Fruit fly (Drosophila melanogaster) whole organism, prepupa: ENCODE results near the gene CG15395.

Experiments
- CG10669 ChIP-seq: fragments of 200-800 bp; sonication (Bioruptor generic); optimal IDR thresholded peaks from 3 replicates; lab custom pipeline; 2018; ENCODE audit warnings: missing biosample characterization, mild to moderate bottlenecking, missing genetic modification characterization, moderate library complexity
- CG11902 ChIP-seq: fragments of 200-800 bp; sonication (Bioruptor generic); optimal IDR thresholded peaks from 3 replicates; lab custom pipeline; 2016; ENCODE audit warnings: missing biosample characterization, missing genetic modification characterization
- CG15336 ChIP-seq: fragments of 200-800 bp; sonication (Bioruptor generic); IDR thresholded peaks from 2 replicates; pipeline ENCODE4 v1.3.6; 2022; ENCODE audit warnings: missing biosample characterization, missing genetic modification characterization
- CG16779 ChIP-seq: fragments of 200-800 bp; sonication (Bioruptor generic); optimal IDR thresholded peaks from 3 replicates; lab custom pipeline; 2017; ENCODE audit warnings: missing biosample characterization, mild to moderate bottlenecking, missing genetic modification characterization
- CG3032 ChIP-seq: fragments of 200-800 bp; optimal IDR thresholded peaks from 2 replicates; lab custom pipeline; 2019; ENCODE audit warnings: missing biosample characterization, mild to moderate bottlenecking, missing genetic modification characterization, moderate library complexity
- CG31627 ChIP-seq: fragments of 200-800 bp; sonication (Bioruptor generic); optimal IDR thresholded peaks from 3 replicates; lab custom pipeline; 2016; ENCODE audit warnings: missing biosample characterization, missing genetic modification characterization
- CG34406 ChIP-seq: fragments of 200-800 bp; sonication (Bioruptor generic); optimal IDR thresholded peaks from 3 replicates; lab custom pipeline; 2016; ENCODE audit warnings: missing biosample characterization, missing genetic modification characterization
- CG3919 ChIP-seq: fragments of 200-800 bp; sonication (Bioruptor generic); optimal IDR thresholded peaks from 3 replicates; lab custom pipeline; 2016; ENCODE audit warnings: missing biosample characterization, missing genetic modification characterization
- CG6163 ChIP-seq: fragments of 200-800 bp; sonication (Bioruptor generic); IDR thresholded peaks from 3 replicates; pipeline ENCODE4 v1.3.6; 2022; ENCODE audit warnings: missing biosample characterization, missing genetic modification characterization
- CG6276 ChIP-seq: fragments of 200-800 bp; sonication (Bioruptor generic); optimal IDR thresholded peaks from 2 replicates; lab custom pipeline; 2017; ENCODE audit warnings: missing biosample characterization, mild to moderate bottlenecking, missing genetic modification characterization
- CG6792 ChIP-seq: fragments of 200-800 bp; sonication (Bioruptor generic); optimal IDR thresholded peaks from 3 replicates; lab custom pipeline; 2016; ENCODE audit warnings: missing biosample characterization, missing genetic modification characterization
- CG7368 ChIP-seq: fragments of 200-800 bp; sonication (Bioruptor generic); optimal IDR thresholded peaks from 3 replicates; lab custom pipeline; 2016; ENCODE audit warnings: missing biosample characterization, missing genetic modification characterization
- CG8319 ChIP-seq: fragments of 200-800 bp; sonication (Bioruptor generic); optimal IDR thresholded peaks from 3 replicates; lab custom pipeline; 2016; ENCODE audit warnings: missing biosample characterization, missing genetic modification characterization
- CG8632 ChIP-seq: fragments of 200-800 bp; sonication (Bioruptor generic); optimal IDR thresholded peaks from 3 replicates; lab custom pipeline; 2016; ENCODE audit warnings: missing biosample characterization, missing genetic modification characterization
- Eip78C ChIP-seq: fragments of 200-800 bp; sonication (Bioruptor generic); peaks from one replicate; lab custom pipeline; 2016; ENCODE audit warnings: missing biosample characterization, missing genetic modification characterization
- Ets21C ChIP-seq: fragments of 200-800 bp; sonication (Bioruptor generic); optimal IDR thresholded peaks from 3 replicates; lab custom pipeline; 2016; ENCODE audit warnings: missing biosample characterization, missing genetic modification characterization
- Ets96B ChIP-seq: fragments of 200-800 bp; optimal IDR thresholded peaks from 2 replicates; lab custom pipeline; 2019; ENCODE audit warnings: missing biosample characterization, mild to moderate bottlenecking, missing genetic modification characterization, moderate library complexity
- Gug ChIP-seq: fragments of 200-800 bp; sonication (Bioruptor generic); IDR thresholded peaks from 2 replicates; pipeline ENCODE4 v1.3.6; 2022; ENCODE audit warnings: missing biosample characterization, missing genetic modification characterization
- Hr38 ChIP-seq: sonication (Bioruptor generic); optimal IDR thresholded peaks from 2 replicates; lab custom pipeline; 2016; ENCODE audit warnings: missing biosample characterization, missing genetic modification characterization
- Hr39 ChIP-seq: fragments of 200-800 bp; sonication (Bioruptor generic); optimal IDR thresholded peaks from 2 replicates; lab custom pipeline; 2016; ENCODE audit warnings: missing biosample characterization, missing genetic modification characterization
- Hr4 ChIP-seq: fragments of 200-800 bp; sonication (Bioruptor generic); optimal IDR thresholded peaks from 3 replicates; lab custom pipeline; 2016; ENCODE audit warnings: missing biosample characterization, missing genetic modification characterization
- Lpt ChIP-seq: fragments of 200-800 bp; sonication (Bioruptor generic); optimal IDR thresholded peaks from 3 replicates; lab custom pipeline; 2016; ENCODE audit warnings: missing biosample characterization, missing genetic modification characterization
- Met ChIP-seq: fragments of 200-800 bp; sonication (Bioruptor generic); optimal IDR thresholded peaks from 3 replicates; lab custom pipeline; 2016; ENCODE audit warnings: missing biosample characterization, missing genetic modification characterization
- Sox14 ChIP-seq: fragments of 200-800 bp; sonication (Bioruptor generic); optimal IDR thresholded peaks from 3 replicates; lab custom pipeline; 2016; ENCODE audit warnings: missing biosample characterization, missing genetic modification characterization
- Sox15 ChIP-seq: fragments of 200-800 bp; sonication (Bioruptor generic); optimal IDR thresholded peaks from 3 replicates; lab custom pipeline; 2016; ENCODE audit warnings: missing biosample characterization, missing genetic modification characterization
- achi ChIP-seq: fragments of 200-800 bp; sonication (Bioruptor generic); optimal IDR thresholded peaks from 3 replicates; lab custom pipeline; 2016; ENCODE audit warnings: missing biosample characterization, missing genetic modification characterization
- acj6 ChIP-seq: fragments of 200-800 bp; sonication (Bioruptor generic); optimal IDR thresholded peaks from 3 replicates; lab custom pipeline; 2016; ENCODE audit warnings: missing biosample characterization, missing genetic modification characterization
- dac ChIP-seq: fragments of 200-800 bp; sonication (Bioruptor generic); optimal IDR thresholded peaks from 2 replicates; lab custom pipeline; 2017; ENCODE audit warnings: missing biosample characterization, mild to moderate bottlenecking, missing genetic modification characterization
- dsx ChIP-seq: fragments of 200-800 bp; optimal IDR thresholded peaks from 3 replicates; lab custom pipeline; 2019; ENCODE audit warnings: missing biosample characterization, mild to moderate bottlenecking, missing genetic modification characterization, moderate library complexity; ENCODE audit not compliant: poor library complexity, severe bottlenecking
- esn ChIP-seq: fragments of 200-800 bp; sonication (Bioruptor generic); optimal IDR thresholded peaks from 2 replicates; lab custom pipeline; 2016; ENCODE audit warnings: missing biosample characterization, mild to moderate bottlenecking, missing genetic modification characterization, moderate library complexity
- fd59A ChIP-seq: fragments of 200-800 bp; sonication (Bioruptor generic); optimal IDR thresholded peaks from 2 replicates; lab custom pipeline; 2017; ENCODE audit warnings: missing biosample characterization, mild to moderate bottlenecking, missing genetic modification characterization, missing genetic modification reagents
- fd85E ChIP-seq: fragments of 200-800 bp; sonication (Bioruptor generic); optimal IDR thresholded peaks from 3 replicates; lab custom pipeline; 2016; ENCODE audit warnings: missing biosample characterization, missing genetic modification characterization
- fkh ChIP-seq: fragments of 200-800 bp; sonication (Bioruptor generic); optimal IDR thresholded peaks from 3 replicates; lab custom pipeline; 2017; ENCODE audit warnings: missing biosample characterization, mild to moderate bottlenecking, missing genetic modification characterization, moderate library complexity
- pdm3 ChIP-seq: fragments of 200-800 bp; sonication (Bioruptor generic); optimal IDR thresholded peaks from 3 replicates; lab custom pipeline; 2016; ENCODE audit warnings: missing biosample characterization, missing genetic modification characterization
- ss ChIP-seq, 2 experiments: fragments of 200-800 bp; sonication (Bioruptor generic); optimal IDR thresholded peaks; 2 replicates in 1 of 2; 3 replicates in 1 of 2; lab custom pipeline; 2017 to 2018; ENCODE audit warnings: mild to moderate bottlenecking in 2 of 2, missing biosample characterization in 2 of 2, missing genetic modification characterization in 2 of 2, moderate library complexity in 1 of 2

Gene CG15395

dm6 chr2L:2627507-2627906 is 17.7 kb downstream of the CG15395 start:
- no peak for TF ChIP-seq CG3919 (GFP tag; lab: Kevin White, UChicago)
- no peak for TF ChIP-seq CG16779
- no peak for TF ChIP-seq CG6163 (GFP tag; lab: Robert Waterston, UW)
- TF ChIP-seq CG11902 (GFP tag; lab: Kevin White, UChicago) = no peak
- TF ChIP-seq fd85E = no peak
- no peak for TF ChIP-seq esn (GFP tag; lab: Kevin White, UChicago)
- no peak for TF ChIP-seq Hr4 (GFP tag; lab: Kevin White, UChicago)
- TF ChIP-seq, all 60 proteins: peak for 0

DNA sequence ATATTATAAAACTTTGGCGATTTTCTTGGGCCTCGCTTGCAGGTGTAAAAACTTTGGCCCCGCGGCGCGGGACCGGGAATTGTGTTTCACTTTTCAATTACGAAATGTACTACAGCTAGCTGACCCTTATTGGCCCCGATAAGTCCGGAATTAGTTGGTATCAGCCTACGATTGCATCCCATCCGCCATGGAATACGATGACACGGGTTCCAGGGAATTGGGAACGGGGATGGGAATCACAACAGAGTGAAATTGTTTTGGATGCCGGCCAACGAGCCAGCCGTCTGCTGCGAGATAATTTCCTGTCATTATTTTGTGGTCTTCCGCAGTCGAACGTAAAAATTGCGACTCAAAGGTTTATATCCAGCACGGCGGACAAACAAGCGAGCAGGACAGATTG is 19.0 kb downstream of the CG15395 start:
- TF ChIP-seq dac (no peak), acj6 (GFP tag; lab: Kevin White, UChicago) (no peak), CG3032 (tag; lab: Kevin White, UChicago) (no peak), CG11902 (GFP tag; lab: Kevin White, UChicago) (no peak), CG34406 (GFP tag; lab: Kevin White, UChicago) (no peak), CG8632 (GFP tag; lab: Kevin White, UChicago) (no peak), CG15336 (no peak), Hr39 (GFP tag; lab: Kevin White, UChicago) (no peak), fd85E (no peak), CG31627 (GFP tag; lab: Kevin White, UChicago) (no peak), Ets96B (tag; lab: Kevin White, UChicago) (no peak), esn (GFP tag; lab: Kevin White, UChicago) (no peak), Sox14 (no peak), achi (no peak), CG8319 (GFP tag; lab: Kevin White, UChicago) (no peak), CG6276 (GFP tag; lab: Kevin White, UChicago) (no peak)

DNA sequence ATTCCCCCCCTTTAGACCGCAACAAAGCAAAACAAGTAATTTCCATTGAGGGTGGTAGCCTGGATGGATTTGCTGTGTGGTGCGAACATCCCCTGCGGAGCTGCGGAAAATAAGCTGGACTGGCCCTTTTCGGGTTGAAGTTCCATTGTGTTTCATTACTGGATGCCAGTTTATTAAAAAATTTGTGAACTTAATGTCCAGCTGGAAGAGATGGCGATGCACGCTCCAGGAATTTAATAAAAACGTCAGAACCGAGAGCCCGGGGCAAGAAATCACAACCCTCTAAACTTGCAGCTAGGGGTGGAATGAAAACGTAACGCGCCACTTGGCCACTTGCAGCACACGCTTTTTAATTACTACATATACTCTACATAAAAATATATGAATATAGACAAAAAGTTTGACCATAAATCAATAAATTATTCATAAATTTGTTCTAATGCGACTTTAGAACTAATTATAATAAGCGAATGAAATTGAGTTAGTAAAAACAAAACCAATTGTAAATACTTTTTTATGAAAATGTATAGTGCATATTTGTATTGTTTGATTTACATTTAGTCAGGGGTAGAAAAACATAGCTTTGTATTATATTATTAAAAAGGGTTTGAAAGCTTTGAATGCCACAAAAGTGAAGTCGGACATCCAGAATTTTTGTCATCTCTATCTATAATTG is 26.7 kb downstream of the CG15395 start:
- TF ChIP-seq CG7368 (GFP tag; lab: Kevin White, UChicago) (no peak), Hr4 (GFP tag; lab: Kevin White, UChicago) (no peak), Gug (GFP tag; lab: Robert Waterston, UW) (no peak), Met (no peak)

DNA sequence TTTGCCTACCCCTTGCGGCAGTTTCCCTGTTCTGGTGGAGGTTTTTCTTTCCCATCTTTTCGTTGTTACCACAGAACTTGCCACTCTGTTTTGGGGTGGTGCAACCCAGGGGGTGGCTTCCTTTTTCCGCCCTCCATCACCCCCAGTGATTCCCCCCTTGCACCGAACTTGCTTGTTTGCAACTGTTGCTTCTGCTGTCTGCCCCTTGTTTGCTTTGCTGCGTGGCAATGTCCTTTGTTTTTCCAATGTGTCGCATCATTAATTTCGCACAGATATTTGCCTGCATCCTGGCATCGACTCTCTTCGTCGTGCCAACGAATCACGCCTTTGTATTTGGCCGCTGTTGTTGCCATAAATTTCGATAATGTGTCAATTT is 27.2 kb downstream of the CG15395 start:
- TF ChIP-seq CG16779 = no peak
- no peak for TF ChIP-seq Hr38
- TF ChIP-seq CG34406 (GFP tag; lab: Kevin White, UChicago) = no peak
- TF ChIP-seq ss (GFP tag; optimal IDR thresholded peaks at IDR 0.05; lab: Kevin White, UChicago) = no peak
- TF ChIP-seq fd59A (GFP tag; lab: Kevin White, UChicago) = no peak
- no peak for TF ChIP-seq CG10669 (GFP tag; lab: Kevin White, UChicago)
- TF ChIP-seq Sox14 = no peak
- TF ChIP-seq Eip78C = no peak
- no peak for TF ChIP-seq fkh
- no peak for TF ChIP-seq Ets21C (GFP tag; lab: Kevin White, UChicago)
- TF ChIP-seq Met = no peak
- TF ChIP-seq dsx = no peak
- TF ChIP-seq Lpt (GFP tag; lab: Kevin White, UChicago) = no peak
- TF ChIP-seq achi = no peak
- no peak for TF ChIP-seq CG8632 (GFP tag; lab: Kevin White, UChicago)
- no peak for TF ChIP-seq CG31627 (GFP tag; lab: Kevin White, UChicago)
- TF ChIP-seq CG6792 (GFP tag; lab: Kevin White, UChicago) = no peak
- no peak for TF ChIP-seq esn (GFP tag; lab: Kevin White, UChicago)
- no peak for TF ChIP-seq acj6 (GFP tag; lab: Kevin White, UChicago)

dm6 chr2L:2647620-2648019 is 37.8 kb downstream of the CG15395 start, which contains the start of the genes CG9962 and CG43851:
TSS of gene CG9962 (minus strand) at chr2L:2647720.
TSS of gene CG43851 (plus strand) at chr2L:2647886.
- no peak for TF ChIP-seq pdm3 (GFP tag; lab: Kevin White, UChicago)
- TF ChIP-seq Lpt (GFP tag; lab: Kevin White, UChicago) = no peak
- TF ChIP-seq Met = no peak
- no peak for TF ChIP-seq Sox15
- no peak for TF ChIP-seq Hr38
